Fruit fly (Drosophila melanogaster) whole organism, wandering third instar larva: ENCODE results near the gene mRpS25.

Experiments used
- Dfd ChIP-seq: fragments of >200 bp; optimal IDR thresholded peaks from 2 replicates; lab custom pipeline; 2017; ENCODE audit warnings: missing biosample characterization, missing genetic modification characterization
- Hnf4 ChIP-seq: fragments of 200-800 bp; sonication (Bioruptor generic); optimal IDR thresholded peaks from 2 replicates; lab custom pipeline; 2016; ENCODE audit warnings: missing biosample characterization, mild to moderate bottlenecking, missing genetic modification characterization
- Jra ChIP-seq: sonication (Bioruptor generic); optimal IDR thresholded peaks from 2 replicates; lab custom pipeline; 2016; ENCODE audit warnings: missing biosample characterization, missing genetic modification characterization
- Mio ChIP-seq: sonication (Bioruptor generic); optimal IDR thresholded peaks from 2 replicates; lab custom pipeline; 2016; ENCODE audit warnings: missing biosample characterization, missing genetic modification characterization
- N ChIP-seq: fragments of >200 bp; optimal IDR thresholded peaks from 2 replicates; lab custom pipeline; 2018; ENCODE audit warnings: missing biosample characterization, missing external identifiers, missing genetic modification characterization
- br ChIP-seq: fragments of 200-800 bp; sonication (Bioruptor generic); optimal IDR thresholded peaks from 2 replicates; lab custom pipeline; 2016; ENCODE audit warnings: missing biosample characterization, missing genetic modification characterization
- ey ChIP-seq: fragments of 200-800 bp; sonication (Bioruptor generic); optimal IDR thresholded peaks from 2 replicates; lab custom pipeline; 2016; ENCODE audit warnings: missing biosample characterization, missing genetic modification characterization
- fru ChIP-seq: fragments of 200-800 bp; sonication (Bioruptor generic); optimal IDR thresholded peaks from 3 replicates; lab custom pipeline; 2016; ENCODE audit warnings: missing biosample characterization, mild to moderate bottlenecking, missing genetic modification characterization
- lola ChIP-seq: fragments of >200 bp; optimal IDR thresholded peaks from 2 replicates; lab custom pipeline; 2017; ENCODE audit warnings: missing biosample characterization, missing genetic modification characterization
- psq ChIP-seq: fragments of 200-800 bp; sonication (Bioruptor generic); optimal IDR thresholded peaks from 3 replicates; lab custom pipeline; 2017; ENCODE audit warnings: missing biosample characterization, mild to moderate bottlenecking, missing genetic modification characterization, moderate library complexity
- sv ChIP-seq: fragments of 200-800 bp; sonication (Bioruptor generic); optimal IDR thresholded peaks from 3 replicates; lab custom pipeline; 2016; ENCODE audit warnings: missing biosample characterization, missing genetic modification characterization
- usp ChIP-seq: fragments of >200 bp; optimal IDR thresholded peaks from 2 replicates; lab custom pipeline; 2017; ENCODE audit warnings: missing biosample characterization, missing genetic modification characterization

DNA sequence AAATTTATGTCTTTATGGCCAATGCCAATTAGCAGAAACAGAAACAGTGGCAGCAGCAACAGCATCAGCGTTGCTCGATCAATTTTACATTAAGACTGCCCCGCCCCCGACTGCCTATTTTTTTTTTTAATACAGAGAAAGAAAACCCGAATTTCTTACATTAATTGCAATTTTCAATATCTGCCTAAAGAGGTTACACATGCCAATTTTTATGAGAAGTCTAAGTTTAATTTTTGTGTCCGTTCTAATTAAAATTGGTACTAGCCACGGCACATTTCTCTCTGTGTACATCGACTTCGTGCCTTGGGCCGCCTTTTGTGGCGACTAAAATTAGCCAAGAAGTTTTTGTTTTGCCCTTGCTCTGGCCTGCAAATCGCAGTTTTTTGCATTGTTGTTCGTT lies 24.1 kb upstream of the mRpS25 start:
- TF ChIP-seq ey (GFP tag; lab: Kevin White, UChicago) (no peak), fru (GFP tag; lab: Kevin White, UChicago) (no peak), Jra (GFP tag; lab: Kevin White, UChicago) (no peak), Hnf4 (no peak), usp (GFP tag; lab: Kevin White, UChicago) (no peak), br (GFP tag; lab: Kevin White, UChicago) (no peak), N (GFP tag; lab: Kevin White, UChicago) (no peak), psq (no peak), sv (no peak), Mio (GFP tag; lab: Kevin White, UChicago) (no peak), lola (no peak), Dfd (GFP tag; lab: Kevin White, UChicago) (no peak)
